Worm (Caenorhabditis elegans) whole organism, L1 larva: ENCODE measurements around the gene C28A5.6.

Experiments used
- C34B4.2 ChIP-seq: sonication (generic microtip); optimal IDR thresholded peaks from 2 replicates; lab custom pipeline; 2017; ENCODE audit warnings: mild to moderate bottlenecking, missing genetic modification characterization, missing compliant biosample characterization
- F16B12.6 ChIP-seq: fragments of 150-350 bp; optimal IDR thresholded peaks from 2 replicates; lab custom pipeline; 2014; ENCODE audit warnings: missing biosample characterization, missing genetic modification characterization
- aly-2 ChIP-seq: fragments of 150-350 bp; optimal IDR thresholded peaks from 2 replicates; lab custom pipeline; 2014; ENCODE audit warnings: missing biosample characterization, missing genetic modification characterization
- blmp-1 ChIP-seq: fragments of 150-350 bp; optimal IDR thresholded peaks from 2 replicates; lab custom pipeline; 2014; ENCODE audit warnings: missing biosample characterization, missing genetic modification characterization
- ceh-8 ChIP-seq: fragments of 200-800 bp; sonication (Bioruptor generic); optimal IDR thresholded peaks from 2 replicates; lab custom pipeline; 2018; ENCODE audit warnings: mild to moderate bottlenecking, missing genetic modification characterization, moderate library complexity, missing compliant biosample characterization
- ceh-82 ChIP-seq, 3 experiments: fragments of 150-350 bp in 1 of 3; sonication (generic microtip) in 2 of 3; optimal IDR thresholded peaks; 2 replicates each; lab custom pipeline; 2014 to 2017; ENCODE audit warnings: missing biosample characterization in 3 of 3, missing genetic modification characterization in 3 of 3
- ceh-88 ChIP-seq: fragments of 200-800 bp; sonication (Bioruptor generic); IDR thresholded peaks from 2 replicates; pipeline ENCODE4 v1.3.6; 2022; ENCODE audit warnings: missing genetic modification characterization, missing compliant biosample characterization
- ceh-90 ChIP-seq: sonication (generic microtip); optimal IDR thresholded peaks from 2 replicates; lab custom pipeline; 2016; ENCODE audit warnings: missing genetic modification characterization, missing compliant biosample characterization
- dsc-1 ChIP-seq: sonication (generic microtip); optimal IDR thresholded peaks from 2 replicates; lab custom pipeline; 2016; ENCODE audit warnings: mild to moderate bottlenecking, missing genetic modification characterization, missing compliant biosample characterization
- efl-1 ChIP-seq, 4 experiments: fragments of 150-350 bp; optimal IDR thresholded peaks in 3 of 4; peaks in 1 of 4; 1 replicate in 1 of 4; 2 replicates in 3 of 4; lab custom pipeline; 2014; ENCODE audit warnings: missing biosample characterization in 2 of 4, missing genetic modification characterization in 2 of 4, missing genetic modification reagents in 2 of 4
- egl-13 ChIP-seq: sonication (generic microtip); optimal IDR thresholded peaks from 2 replicates; lab custom pipeline; 2016; ENCODE audit warnings: missing genotype, missing genetic modification reagents, missing genetic modification characterization, missing compliant biosample characterization
- egl-27 ChIP-seq, 2 experiments: fragments of 150-350 bp in 1 of 2; sonication (generic microtip); optimal IDR thresholded peaks; 3 replicates each; lab custom pipeline; 2017 to 2018; ENCODE audit warnings: missing biosample characterization in 2 of 2, missing genetic modification characterization in 2 of 2, missing genetic modification reagents in 2 of 2
- ets-5 ChIP-seq: fragments of 200-800 bp; sonication (Bioruptor generic); IDR thresholded peaks from 2 replicates; pipeline ENCODE4 v1.3.6; 2022; ENCODE audit warnings: missing genetic modification characterization, missing compliant biosample characterization
- fos-1 ChIP-seq: fragments of 150-350 bp; optimal IDR thresholded peaks from 2 replicates; lab custom pipeline; 2014; ENCODE audit warnings: missing biosample characterization, missing genetic modification characterization
- grh-1 ChIP-seq: fragments of 200-800 bp; sonication (Bioruptor generic); IDR thresholded peaks from 2 replicates; pipeline ENCODE4 v1.3.6; 2022; ENCODE audit warnings: missing genetic modification reagents, missing genetic modification characterization, missing compliant biosample characterization
- hlh-17 ChIP-seq: fragments of 200-800 bp; sonication (Bioruptor generic); optimal IDR thresholded peaks from 2 replicates; lab custom pipeline; 2018; ENCODE audit warnings: missing genetic modification characterization, mild to moderate bottlenecking, missing compliant biosample characterization, moderate library complexity, borderline replicate concordance
- irx-1 ChIP-seq: sonication (generic microtip); optimal IDR thresholded peaks from 2 replicates; lab custom pipeline; 2016; ENCODE audit warnings: missing genetic modification characterization, missing compliant biosample characterization
- isw-1 ChIP-seq: fragments of 200-800 bp; sonication (Bioruptor generic); IDR thresholded peaks from 2 replicates; pipeline ENCODE4 v1.3.6; 2022; ENCODE audit warnings: missing genetic modification characterization, missing compliant biosample characterization
- jun-1 ChIP-seq: fragments of 150-350 bp; optimal IDR thresholded peaks from 2 replicates; lab custom pipeline; 2014; ENCODE audit warnings: missing biosample characterization, missing genetic modification reagents, missing genetic modification characterization
- lin-13 ChIP-seq: fragments of 150-350 bp; optimal IDR thresholded peaks from 2 replicates; lab custom pipeline; 2014; ENCODE audit warnings: missing biosample characterization, missing genetic modification reagents, missing genetic modification characterization
- lin-14 ChIP-seq: fragments of 200-800 bp; sonication (Bioruptor generic); optimal IDR thresholded peaks from 2 replicates; lab custom pipeline; 2018; ENCODE audit warnings: mild to moderate bottlenecking, missing genetic modification characterization, moderate library complexity, missing compliant biosample characterization
- lin-15B ChIP-seq: fragments of 150-350 bp; sonication (generic microtip); optimal IDR thresholded peaks from 3 replicates; lab custom pipeline; 2014; ENCODE audit warnings: missing biosample characterization, missing genetic modification characterization
- lin-35 ChIP-seq, 2 experiments: fragments of 150-350 bp; optimal IDR thresholded peaks; 2 replicates each; lab custom pipeline; 2014; ENCODE audit warnings: missing biosample characterization in 2 of 2, missing genetic modification characterization in 2 of 2, missing genetic modification reagents in 2 of 2
- lin-39 ChIP-seq: fragments of 150-350 bp; optimal IDR thresholded peaks from 2 replicates; lab custom pipeline; 2014; ENCODE audit warnings: missing biosample characterization, missing genetic modification reagents, missing genetic modification characterization
- lir-3 ChIP-seq: sonication (generic microtip); optimal IDR thresholded peaks from 2 replicates; lab custom pipeline; 2016; ENCODE audit warnings: mild to moderate bottlenecking, missing genetic modification characterization, moderate library complexity, missing compliant biosample characterization; ENCODE audit not compliant: poor library complexity
- lsy-2 ChIP-seq, 2 experiments: fragments of 150-350 bp; optimal IDR thresholded peaks; 2 replicates each; lab custom pipeline; 2014; ENCODE audit warnings: missing biosample characterization in 2 of 2, missing genetic modification characterization in 2 of 2
- mef-2 ChIP-seq: fragments of 150-350 bp; optimal IDR thresholded peaks from 2 replicates; lab custom pipeline; 2014; ENCODE audit warnings: missing biosample characterization, missing genetic modification characterization
- nhr-11 ChIP-seq: fragments of 150-350 bp; optimal IDR thresholded peaks from 2 replicates; lab custom pipeline; 2014; ENCODE audit warnings: missing biosample characterization, missing genetic modification characterization
- nhr-12 ChIP-seq: sonication (generic microtip); optimal IDR thresholded peaks from 2 replicates; lab custom pipeline; 2017; ENCODE audit warnings: missing biosample characterization, missing genetic modification characterization
- nhr-19 ChIP-seq: fragments of 200-800 bp; sonication (Bioruptor generic); conservative IDR thresholded peaks from 2 replicates; pipeline ENCODE4 v1.3.6; 2022; ENCODE audit warnings: missing genetic modification characterization, missing compliant biosample characterization
- nhr-20 ChIP-seq: sonication (generic microtip); optimal IDR thresholded peaks from 2 replicates; lab custom pipeline; 2016; ENCODE audit warnings: mild to moderate bottlenecking, missing genetic modification characterization, missing compliant biosample characterization
- nhr-237 ChIP-seq: fragments of 150-350 bp; optimal IDR thresholded peaks from 2 replicates; lab custom pipeline; 2014; ENCODE audit warnings: missing biosample characterization, missing genetic modification characterization
- nhr-47 ChIP-seq: sonication (generic microtip); optimal IDR thresholded peaks from 2 replicates; lab custom pipeline; 2016; ENCODE audit warnings: mild to moderate bottlenecking, missing genetic modification characterization, moderate library complexity, missing compliant biosample characterization
- nhr-71 ChIP-seq: sonication (generic microtip); optimal IDR thresholded peaks from 2 replicates; lab custom pipeline; 2016; ENCODE audit warnings: mild to moderate bottlenecking, missing genetic modification characterization, moderate library complexity, missing compliant biosample characterization
- nhr-85 ChIP-seq: sonication (generic microtip); peaks from one replicate; lab custom pipeline; 2016; ENCODE audit warnings: missing genetic modification characterization, inconsistent platforms, missing compliant biosample characterization
- nhr-90 ChIP-seq: sonication (generic microtip); optimal IDR thresholded peaks from 2 replicates; lab custom pipeline; 2016; ENCODE audit warnings: mild to moderate bottlenecking, missing genetic modification characterization, missing compliant biosample characterization; ENCODE audit not compliant: poor library complexity
- pag-3 ChIP-seq: sonication (generic microtip); optimal IDR thresholded peaks from 2 replicates; lab custom pipeline; 2017; ENCODE audit warnings: missing genetic modification characterization, mild to moderate bottlenecking, missing compliant biosample characterization, antibody characterized with exemption, borderline replicate concordance; ENCODE audit not compliant: insufficient read depth
- pax-3 ChIP-seq: fragments of 200-800 bp; sonication (Bioruptor generic); optimal IDR thresholded peaks from 2 replicates; lab custom pipeline; 2018; ENCODE audit warnings: mild to moderate bottlenecking, missing genetic modification characterization, moderate library complexity, missing compliant biosample characterization
- pqm-1 ChIP-seq: sonication (generic microtip); optimal IDR thresholded peaks from 3 replicates; lab custom pipeline; 2017; ENCODE audit warnings: missing biosample characterization, missing genetic modification characterization
- skn-1 ChIP-seq: fragments of 150-350 bp; optimal IDR thresholded peaks from 2 replicates; lab custom pipeline; 2014; ENCODE audit warnings: missing biosample characterization, missing genetic modification characterization
- snpc-4 ChIP-seq: fragments of 150-350 bp; optimal IDR thresholded peaks from 2 replicates; lab custom pipeline; 2014; ENCODE audit warnings: missing biosample characterization, missing genetic modification characterization
- snu-23 ChIP-seq: sonication (generic microtip); optimal IDR thresholded peaks from 2 replicates; lab custom pipeline; 2016; ENCODE audit warnings: missing genetic modification characterization, missing compliant biosample characterization
- sptf-1 ChIP-seq: fragments of 150-350 bp; optimal IDR thresholded peaks from 2 replicates; lab custom pipeline; 2014; ENCODE audit warnings: missing biosample characterization, missing genetic modification characterization
- sup-37 ChIP-seq: fragments of 200-800 bp; sonication (Bioruptor generic); optimal IDR thresholded peaks from 2 replicates; lab custom pipeline; 2018; ENCODE audit warnings: mild to moderate bottlenecking, missing genetic modification characterization, missing compliant biosample characterization
- tbx-2 ChIP-seq: sonication (generic microtip); optimal IDR thresholded peaks from 2 replicates; lab custom pipeline; 2016; ENCODE audit warnings: missing genetic modification characterization, missing compliant biosample characterization
- tlp-1 ChIP-seq: fragments of 150-350 bp; optimal IDR thresholded peaks from 2 replicates; lab custom pipeline; 2014; ENCODE audit warnings: missing biosample characterization, missing genetic modification characterization
- unc-130 ChIP-seq: fragments of 150-350 bp; optimal IDR thresholded peaks from 2 replicates; lab custom pipeline; 2017; ENCODE audit warnings: missing biosample characterization, missing genetic modification characterization, inconsistent platforms
- unc-30 ChIP-seq: sonication (generic microtip); optimal IDR thresholded peaks from 2 replicates; lab custom pipeline; 2017; ENCODE audit warnings: missing biosample characterization, missing genetic modification characterization
- xbp-1 ChIP-seq: sonication (generic microtip); optimal IDR thresholded peaks from 2 replicates; lab custom pipeline; 2016; ENCODE audit warnings: missing genetic modification characterization, missing compliant biosample characterization
- zag-1 ChIP-seq: fragments of 150-350 bp; optimal IDR thresholded peaks from 2 replicates; lab custom pipeline; 2014; ENCODE audit warnings: missing biosample characterization, missing genetic modification characterization
- ztf-4 ChIP-seq: fragments of 150-350 bp; optimal IDR thresholded peaks from 2 replicates; lab custom pipeline; 2014; ENCODE audit warnings: missing biosample characterization, missing genetic modification characterization

C28A5.6 gene

DNA sequence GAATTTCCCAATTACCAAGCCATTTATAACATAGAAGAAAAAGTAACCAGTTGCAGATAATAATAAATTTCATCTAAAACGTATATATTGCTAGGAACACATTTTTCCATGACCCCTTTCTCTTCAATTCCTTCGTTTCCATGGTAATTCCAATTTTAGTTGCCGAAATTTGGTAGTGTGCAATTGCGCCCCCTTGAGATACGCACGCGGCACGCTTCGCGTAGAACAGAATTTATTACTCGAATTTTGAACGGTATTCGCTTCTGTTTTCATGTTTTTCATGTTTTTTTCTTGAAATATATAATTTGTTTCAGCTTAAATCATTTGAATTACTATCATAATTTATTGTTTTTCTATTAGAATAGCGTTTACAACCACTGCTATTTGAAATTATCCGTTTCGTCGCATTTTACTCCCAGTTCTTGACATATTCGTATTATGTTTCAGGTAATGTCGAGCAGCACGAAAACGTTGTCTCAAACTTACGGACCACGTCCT, 24.9 kb downstream of the C28A5.6 start, which contains the start of the genes R07E5.17 and snfc-5 (continued):
- TF ChIP-seq pag-3 (tag; lab: Kevin White, UChicago) (no peak), snu-23 (no peak), nhr-71 (tag; lab: Kevin White, UChicago) (no peak), nhr-19 (GFP tag; lab: Robert Waterston, UW) (no peak), mef-2 (tag; lab: Kevin White, UChicago) (no peak), lin-15B (peak; percentile 54), hlh-17 (GFP tag; lab: Kevin White, UChicago) (no peak), ceh-82 (tag; optimal IDR thresholded peaks at IDR 0.05; lab: Kevin White, UChicago) (peak in 1 of 3 experiments; percentile 42), egl-13 (tag; lab: Kevin White, UChicago) (no peak), lin-35 (GFP tag; optimal IDR thresholded peaks at IDR 0.05; lab: Kevin White, UChicago) (peak; percentile 48 to 80), pax-3 (tag; lab: Kevin White, UChicago) (no peak), unc-30 (tag; lab: Kevin White, UChicago) (no peak), ceh-8 (GFP tag; lab: Kevin White, UChicago) (no peak), ceh-90 (no peak), efl-1 (optimal IDR thresholded peaks at IDR 0.05; lab: Kevin White, UChicago) (peak; percentile 51 to 59), efl-1 (GFP tag; optimal IDR thresholded peaks at IDR 0.05 in 1 of 2; lab: Kevin White, UChicago) (peak; percentile 46 to 68), tbx-2 (no peak), ztf-4 (tag; lab: Kevin White, UChicago) (no peak), jun-1 (tag; lab: Kevin White, UChicago) (no peak), fos-1 (tag; lab: Kevin White, UChicago) (peak; percentile 2), irx-1 (tag; lab: Kevin White, UChicago) (no peak), sup-37 (GFP tag; lab: Kevin White, UChicago) (no peak), xbp-1 (peak; percentile 15), dsc-1 (no peak), ets-5 (GFP tag; lab: Robert Waterston, UW) (no peak), nhr-12 (tag; lab: Kevin White, UChicago) (no peak), egl-27 (tag; optimal IDR thresholded peaks at IDR 0.05; lab: Kevin White, UChicago) (no peak), nhr-47 (no peak), skn-1 (tag; lab: Kevin White, UChicago) (peak; percentile 59), snpc-4 (tag; lab: Kevin White, UChicago) (peak; percentile 18), F16B12.6 (tag; lab: Kevin White, UChicago) (peak; percentile 46), zag-1 (tag; lab: Kevin White, UChicago) (no peak), aly-2 (tag; lab: Kevin White, UChicago) (no peak), lin-13 (GFP tag; lab: Kevin White, UChicago) (no peak), grh-1 (no peak), tlp-1 (tag; lab: Kevin White, UChicago) (no peak), isw-1 (GFP tag; lab: Robert Waterston, UW) (no peak), nhr-11 (tag; lab: Kevin White, UChicago) (no peak), nhr-237 (tag; lab: Kevin White, UChicago) (no peak), nhr-90 (tag; lab: Kevin White, UChicago) (no peak), lin-39 (tag; lab: Kevin White, UChicago) (no peak), unc-130 (tag; lab: Kevin White, UChicago) (no peak), sptf-1 (no peak), ceh-88 (GFP tag; lab: Robert Waterston, UW) (no peak), lin-14 (GFP tag; lab: Kevin White, UChicago) (no peak), lir-3 (no peak), blmp-1 (tag; lab: Kevin White, UChicago) (peak; percentile 52), nhr-20 (tag; lab: Kevin White, UChicago) (no peak), pqm-1 (tag; lab: Kevin White, UChicago) (no peak), nhr-85 (tag; lab: Kevin White, UChicago) (no peak), C34B4.2 (tag; lab: Kevin White, UChicago) (no peak), lsy-2 (tag; optimal IDR thresholded peaks at IDR 0.05; lab: Kevin White, UChicago) (peak; percentile 26 to 78)
